Worm (Caenorhabditis elegans) whole organism, L3 larva: ENCODE data around the gene T19H5.7.

Experiments used
- R02D3.7 ChIP-seq: fragments of 150-350 bp; optimal IDR thresholded peaks from 2 replicates; lab custom pipeline; 2014; ENCODE audit warnings: missing biosample characterization, missing genetic modification characterization
- ZK546.5 ChIP-seq: sonication (generic microtip); optimal IDR thresholded peaks from 2 replicates; lab custom pipeline; 2017; ENCODE audit warnings: missing biosample characterization, missing genetic modification characterization
- ama-1 ChIP-seq: fragments of 150-350 bp; optimal IDR thresholded peaks from 2 replicates; lab custom pipeline; 2018
- egl-27 ChIP-seq: sonication (generic microtip); optimal IDR thresholded peaks from 4 replicates; lab custom pipeline; 2017; ENCODE audit warnings: missing biosample characterization, missing genetic modification reagents, missing genetic modification characterization
- elt-1 ChIP-seq: fragments of 150-350 bp; optimal IDR thresholded peaks from 2 replicates; lab custom pipeline; 2014; ENCODE audit warnings: missing biosample characterization, missing genetic modification characterization
- jun-1 ChIP-seq: fragments of 150-350 bp; optimal IDR thresholded peaks from 2 replicates; lab custom pipeline; 2014; ENCODE audit warnings: missing biosample characterization, missing genetic modification reagents, missing genetic modification characterization
- lsy-12 ChIP-seq: sonication (generic microtip); optimal IDR thresholded peaks from 2 replicates; lab custom pipeline; 2016; ENCODE audit warnings: mild to moderate bottlenecking, missing genetic modification characterization, missing compliant biosample characterization
- nhr-11 ChIP-seq: fragments of 150-350 bp; optimal IDR thresholded peaks from 2 replicates; lab custom pipeline; 2014; ENCODE audit warnings: missing biosample characterization, missing genetic modification characterization
- nhr-28 ChIP-seq: fragments of 150-350 bp; optimal IDR thresholded peaks from 2 replicates; lab custom pipeline; 2014; ENCODE audit warnings: missing biosample characterization, missing genetic modification characterization
- unc-62 ChIP-seq: fragments of 150-350 bp; sonication (generic microtip); optimal IDR thresholded peaks from 4 replicates; lab custom pipeline; 2014; ENCODE audit warnings: missing biosample characterization, missing genetic modification reagents, missing genetic modification characterization
- zag-1 ChIP-seq: fragments of 150-350 bp; optimal IDR thresholded peaks from 2 replicates; lab custom pipeline; 2014; ENCODE audit warnings: missing biosample characterization, missing genetic modification characterization

DNA sequence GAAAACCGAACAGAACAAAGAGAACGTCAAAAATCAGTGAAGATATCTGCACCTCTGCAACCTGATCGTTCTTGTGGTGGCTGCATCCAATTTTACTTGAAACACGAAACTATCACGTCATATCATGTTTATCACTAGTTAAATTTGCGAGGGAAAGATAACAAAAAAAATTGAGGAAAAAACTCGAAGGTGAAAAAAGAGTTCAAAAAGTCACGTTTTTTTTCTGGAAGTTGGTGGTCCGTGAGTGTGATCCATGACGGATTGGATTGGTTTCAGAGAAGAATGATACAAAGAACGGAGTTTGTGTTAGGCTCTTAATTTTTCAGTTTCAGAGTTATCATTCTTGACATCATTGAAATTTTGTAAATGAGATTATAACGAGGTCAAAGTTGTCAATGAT is 2.6 kb upstream of the T19H5.7 start:
- TF ChIP-seq jun-1 (tag; lab: Kevin White, UChicago) (no peak), ZK546.5 (tag; lab: Kevin White, UChicago) (no peak), zag-1 (tag; lab: Kevin White, UChicago) (no peak), R02D3.7 (tag; lab: Kevin White, UChicago) (no peak), nhr-11 (tag; lab: Kevin White, UChicago) (no peak), ama-1 (lab: Kevin White, UChicago) (no peak), elt-1 (no peak), lsy-12 (tag; lab: Kevin White, UChicago) (no peak), unc-62 (GFP tag; lab: Kevin White, UChicago) (no peak), egl-27 (no peak), nhr-28 (no peak)
